Fruit fly (Drosophila melanogaster) whole organism, adult: ENCODE data around the gene Srlp.
A peak's percentile ranks its signal among the peaks of the same experiment; 100 is the strongest.

ENCODE experiments used
- CG11617 ChIP-seq: fragments of 200-800 bp; sonication (Bioruptor generic); optimal IDR thresholded peaks from 2 replicates; lab custom pipeline; 2017; ENCODE audit warnings: mild to moderate bottlenecking, missing biosample characterization, missing genetic modification reagents, missing genetic modification characterization
- Clk ChIP-seq: fragments of 200-800 bp; sonication (Bioruptor generic); optimal IDR thresholded peaks from 2 replicates; lab custom pipeline; 2017; ENCODE audit warnings: missing biosample characterization, missing genetic modification characterization
- Crg-1 ChIP-seq: fragments of 200-800 bp; sonication (Bioruptor generic); optimal IDR thresholded peaks from 2 replicates; lab custom pipeline; 2016; ENCODE audit warnings: missing biosample characterization, missing genetic modification characterization
- kay ChIP-seq: fragments of 200-800 bp; sonication (Bioruptor generic); peaks from one replicate; lab custom pipeline; 2016; ENCODE audit warnings: missing biosample characterization, missing genetic modification characterization, borderline replicate concordance
- ovo ChIP-seq: fragments of 200-800 bp; sonication (Bioruptor generic); optimal IDR thresholded peaks from 2 replicates; lab custom pipeline; 2016; ENCODE audit warnings: missing biosample characterization, missing genetic modification characterization
- toe ChIP-seq: fragments of 200-800 bp; sonication (Bioruptor generic); optimal IDR thresholded peaks from 2 replicates; lab custom pipeline; 2016; ENCODE audit warnings: missing biosample characterization, missing genetic modification characterization

- TF ChIP-seq kay (GFP tag; lab: Kevin White, UChicago) (no peak), toe (GFP tag; lab: Kevin White, UChicago) (no peak), Clk (GFP tag; lab: Kevin White, UChicago) (no peak), ovo (GFP tag; lab: Kevin White, UChicago) (no peak), Crg-1 (GFP tag; lab: Kevin White, UChicago) (no peak), CG11617 (GFP tag; lab: Kevin White, UChicago) (peak; percentile 11)
These were observed 20.5 kb upstream of the Srlp start, which contains the start of the genes Dip-C and pps for dm6 chr3R:12413274-12413958.
